Fruit fly (Drosophila melanogaster): ENCODE measurements around the gene Efa6.

Gene Efa6

dm6 chr3R:22547585-22548022 is 40.0 kb upstream of the Efa6 start, which contains the start of gene AdipoR (continued):
- TF ChIP-seq CG10431 (GFP tag; optimal IDR thresholded peaks at IDR 0.05) (no peak), CG17612 (GFP tag; IDR thresholded peaks at IDR 0.05) (no peak), CG30431 (GFP tag; optimal IDR thresholded peaks at IDR 0.05) (no peak), CG10565 (GFP tag; optimal IDR thresholded peaks at IDR 0.05) (no peak), CG17568 (GFP tag; optimal IDR thresholded peaks at IDR 0.05) (no peak), tin (GFP tag; optimal IDR thresholded peaks at IDR 0.05) (no peak), Hr78 (GFP tag; optimal IDR thresholded peaks at IDR 0.05) (no peak), zen (tag; optimal IDR thresholded peaks at IDR 0.05) (peak; percentile 37), usp (GFP tag; optimal IDR thresholded peaks at IDR 0.05) (no peak), Poxn (GFP tag; IDR thresholded peaks at IDR 0.05) (no peak), Ada2b (GFP tag; IDR thresholded peaks at IDR 0.05) (no peak), ap (GFP tag; IDR thresholded peaks at IDR 0.05) (no peak), CG2678 (tag; optimal IDR thresholded peaks at IDR 0.05) (peak; percentile 18), nerfin-1 (tag; optimal IDR thresholded peaks at IDR 0.05) (no peak), Lim3 (GFP tag; IDR thresholded peaks at IDR 0.05) (no peak), CG10209 (GFP tag; optimal IDR thresholded peaks at IDR 0.05) (no peak), cato (GFP tag; optimal IDR thresholded peaks at IDR 0.05; ENCODE audit: borderline replicate concordance) (no peak), Mad (GFP tag; optimal IDR thresholded peaks at IDR 0.05) (no peak), pnt (GFP tag; optimal IDR thresholded peaks at IDR 0.05) (no peak), Mrtf (GFP tag; IDR thresholded peaks at IDR 0.05) (no peak), crc (GFP tag; optimal IDR thresholded peaks at IDR 0.05) (no peak), caup (GFP tag; optimal IDR thresholded peaks at IDR 0.05; ENCODE audit: severe bottlenecking) (no peak), fd64A (GFP tag; optimal IDR thresholded peaks at IDR 0.05) (peak; percentile 5), hb (GFP tag; IDR thresholded peaks at IDR 0.05; ENCODE audit: partially characterized antibody) (no peak), TFAM (GFP tag; optimal IDR thresholded peaks at IDR 0.05) (no peak), sens-2 (GFP tag; IDR thresholded peaks at IDR 0.05) (no peak), CG4707 (GFP tag; optimal IDR thresholded peaks at IDR 0.05) (no peak), ranshi (GFP tag; IDR thresholded peaks at IDR 0.05) (no peak), bbx (GFP tag; IDR thresholded peaks at IDR 0.05; ENCODE audit: partially characterized antibody) (peak; percentile 47; the same call in 1 of the 2 replicates), CG9437 (GFP tag; optimal IDR thresholded peaks at IDR 0.05) (peak; percentile 38), B-H2 (GFP tag; optimal IDR thresholded peaks at IDR 0.05) (no peak), HLH54F (GFP tag; optimal IDR thresholded peaks at IDR 0.05) (peak; percentile 19), Ravus (GFP tag; IDR thresholded peaks at IDR 0.05) (no peak), C15 (GFP tag; IDR thresholded peaks at IDR 0.05) (no peak), Bgb (GFP tag; IDR thresholded peaks at IDR 0.05; ENCODE audit: partially characterized antibody) (peak; percentile 62), wor (GFP tag; IDR thresholded peaks at IDR 0.05) (no peak), CG3065 (GFP tag; optimal IDR thresholded peaks at IDR 0.05) (no peak), Spps (tag; optimal IDR thresholded peaks at IDR 0.05) (no peak), gcm2 (GFP tag; optimal IDR thresholded peaks at IDR 0.05) (no peak), tll (GFP tag; optimal IDR thresholded peaks at IDR 0.05) (peak in 1 of 2 experiments; percentile 29), Lhr (GFP tag; optimal IDR thresholded peaks at IDR 0.05) (peak; percentile 48), Hmx (GFP tag; optimal IDR thresholded peaks at IDR 0.05) (no peak), org-1 (GFP tag; optimal IDR thresholded peaks at IDR 0.05) (no peak), slou (GFP tag; optimal IDR thresholded peaks at IDR 0.05) (no peak), CG10147 (GFP tag; optimal IDR thresholded peaks at IDR 0.05) (peak; percentile 39), chm (GFP tag; IDR thresholded peaks at IDR 0.05) (0 out of 2 replicates have a peak, but pooled peaks have one; percentile 8), BtbVII (GFP tag; optimal IDR thresholded peaks at IDR 0.05) (no peak), Eip74EF (GFP tag; optimal IDR thresholded peaks at IDR 0.05) (no peak), CG3838 (GFP tag; optimal IDR thresholded peaks at IDR 0.05) (no peak), tap (tag; optimal IDR thresholded peaks at IDR 0.05) (no peak), CG17361 (GFP tag; IDR thresholded peaks at IDR 0.05) (no peak)
